Fruit fly (Drosophila melanogaster) whole organism, pupa: Measurements from ENCODE around the gene Hexo2.

Experiments
- CG10348 ChIP-seq: fragments of 200-800 bp; sonication (Bioruptor generic); IDR thresholded peaks from 2 replicates; pipeline ENCODE4 v1.3.6; 2022; ENCODE audit warnings: missing biosample characterization, missing genetic modification characterization
- CG12605 ChIP-seq: fragments of 200-800 bp; sonication (Bioruptor generic); IDR thresholded peaks from 2 replicates; pipeline ENCODE4 v1.3.6; 2022; ENCODE audit warnings: missing biosample characterization, missing genetic modification characterization
- CG13204 ChIP-seq: fragments of 200-800 bp; sonication (Bioruptor generic); optimal IDR thresholded peaks from 2 replicates; lab custom pipeline; 2018; ENCODE audit warnings: missing biosample characterization, mild to moderate bottlenecking, missing genetic modification characterization, moderate library complexity
- CG14655 ChIP-seq: fragments of 200-800 bp; sonication (Bioruptor generic); optimal IDR thresholded peaks from 3 replicates; lab custom pipeline; 2017; ENCODE audit warnings: mild to moderate bottlenecking, missing biosample characterization, missing genetic modification reagents, missing genetic modification characterization
- CG15710 ChIP-seq: fragments of 200-800 bp; sonication (Bioruptor generic); optimal IDR thresholded peaks from 2 replicates; lab custom pipeline; 2018; ENCODE audit warnings: missing biosample characterization, mild to moderate bottlenecking, missing genetic modification characterization, moderate library complexity
- CG17806 ChIP-seq: fragments of 200-800 bp; sonication (Bioruptor generic); optimal IDR thresholded peaks from 2 replicates; lab custom pipeline; 2018; ENCODE audit warnings: missing biosample characterization, mild to moderate bottlenecking, missing genetic modification characterization, moderate library complexity
- CG32121 ChIP-seq: fragments of 200-800 bp; sonication (Bioruptor generic); IDR thresholded peaks from 2 replicates; pipeline ENCODE4 v1.3.6; 2022; ENCODE audit warnings: missing biosample characterization, missing genetic modification characterization
- CG34367 ChIP-seq: fragments of 200-800 bp; sonication (Bioruptor generic); optimal IDR thresholded peaks from 2 replicates; lab custom pipeline; 2018; ENCODE audit warnings: missing biosample characterization, mild to moderate bottlenecking, missing genetic modification characterization
- CG4496 ChIP-seq: fragments of 200-800 bp; sonication (Bioruptor generic); IDR thresholded peaks from 3 replicates; pipeline ENCODE4 v1.3.6; 2022; ENCODE audit warnings: missing biosample characterization, missing genetic modification characterization
- CG8159 ChIP-seq: fragments of 200-800 bp; sonication (Bioruptor generic); optimal IDR thresholded peaks from 3 replicates; lab custom pipeline; 2018; ENCODE audit warnings: missing biosample characterization, mild to moderate bottlenecking, missing genetic modification characterization, moderate library complexity
- CG8301 ChIP-seq: fragments of 200-800 bp; sonication (Bioruptor generic); optimal IDR thresholded peaks from 2 replicates; lab custom pipeline; 2018; ENCODE audit warnings: missing biosample characterization, mild to moderate bottlenecking, missing genetic modification characterization
- CG9948 ChIP-seq: fragments of 200-800 bp; sonication (Bioruptor generic); optimal IDR thresholded peaks from 2 replicates; lab custom pipeline; 2018; ENCODE audit warnings: missing biosample characterization, mild to moderate bottlenecking, missing genetic modification characterization, moderate library complexity
- D1 ChIP-seq: fragments of 200-800 bp; sonication (Bioruptor generic); optimal IDR thresholded peaks from 2 replicates; lab custom pipeline; 2018; ENCODE audit warnings: missing biosample characterization, mild to moderate bottlenecking, missing genetic modification characterization, moderate library complexity
- EcR ChIP-seq: fragments of 200-800 bp; sonication (Bioruptor generic); optimal IDR thresholded peaks from 3 replicates; lab custom pipeline; 2019; ENCODE audit warnings: missing biosample characterization, missing genetic modification characterization, mild to moderate bottlenecking, moderate library complexity, missing genetic modification reagents
- Ets98B ChIP-seq: fragments of 200-800 bp; sonication (Bioruptor generic); IDR thresholded peaks from 2 replicates; pipeline ENCODE4 v1.3.6; 2022; ENCODE audit warnings: missing biosample characterization, missing genetic modification characterization
- Pif1A ChIP-seq: fragments of 200-800 bp; sonication (Bioruptor generic); optimal IDR thresholded peaks from 3 replicates; lab custom pipeline; 2016; ENCODE audit warnings: missing biosample characterization, missing genetic modification characterization
- Pif1B ChIP-seq: fragments of 200-800 bp; sonication (Bioruptor generic); optimal IDR thresholded peaks from 3 replicates; lab custom pipeline; 2016; ENCODE audit warnings: missing biosample characterization, missing genetic modification characterization
- Snoo ChIP-seq: fragments of 200-800 bp; sonication (Bioruptor generic); optimal IDR thresholded peaks from 3 replicates; lab custom pipeline; 2017; ENCODE audit warnings: missing biosample characterization, mild to moderate bottlenecking, missing genetic modification characterization, inconsistent platforms
- fd96Ca ChIP-seq: fragments of 200-800 bp; sonication (Bioruptor generic); IDR thresholded peaks from 3 replicates; pipeline ENCODE4 v1.3.6; 2022; ENCODE audit warnings: missing biosample characterization, missing genetic modification characterization
- gl ChIP-seq: fragments of 200-800 bp; sonication (Bioruptor generic); optimal IDR thresholded peaks from 2 replicates; lab custom pipeline; 2018; ENCODE audit warnings: missing biosample characterization, mild to moderate bottlenecking, missing genetic modification characterization
- rn ChIP-seq: fragments of 200-800 bp; sonication (Bioruptor generic); IDR thresholded peaks from 2 replicates; pipeline ENCODE4 v1.3.6; 2022; ENCODE audit warnings: missing biosample characterization, missing genetic modification characterization

Gene Hexo2

DNA sequence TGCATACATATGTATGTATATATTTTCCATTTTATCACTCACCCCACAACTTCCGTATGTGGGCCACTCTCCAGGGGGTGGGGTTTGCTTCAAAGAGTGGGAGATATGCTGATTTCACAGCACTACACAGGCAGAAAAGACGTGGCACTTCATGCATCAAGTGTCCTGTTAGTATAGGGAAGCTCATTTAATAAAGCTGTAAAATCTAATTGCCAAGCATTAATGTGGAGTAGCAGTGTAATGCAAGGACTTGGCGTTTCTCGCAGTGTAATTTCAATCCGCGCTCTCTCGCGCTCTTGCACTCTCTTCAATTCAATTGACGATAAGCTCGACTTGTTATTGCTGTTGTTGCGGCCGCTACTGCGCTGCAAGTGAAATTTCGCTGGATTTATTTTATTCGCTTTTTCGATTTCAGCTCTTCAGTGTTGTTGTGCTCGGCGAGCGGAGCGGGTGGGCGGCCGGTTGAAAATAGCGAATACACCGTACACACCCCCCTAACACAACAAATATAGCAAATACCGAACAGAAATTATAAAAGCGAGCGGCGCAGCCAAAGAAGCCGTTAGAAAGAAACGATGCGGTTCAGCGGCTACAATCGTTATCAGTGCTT is at the start of gene Hexo2:
Gene Hexo2 (plus strand): TSS at position 419 of the 610 bp plus-strand sequence.
- TF ChIP-seq D1 (tag; lab: Kevin White, UChicago) (peak; percentile 54), CG13204 (GFP tag; lab: Kevin White, UChicago) (peak; percentile 82), CG34367 (tag; lab: Kevin White, UChicago) (peak; percentile 94), gl (tag; lab: Kevin White, UChicago) (peak; percentile 89), Pif1A (GFP tag; lab: Kevin White, UChicago) (peak; percentile 97), Snoo (tag; lab: Kevin White, UChicago) (peak; percentile 99), CG4496 (peak; percentile 99), CG15710 (tag; lab: Kevin White, UChicago) (peak; percentile 93), CG17806 (tag; lab: Kevin White, UChicago) (peak; percentile 93), CG32121 (GFP tag; lab: Robert Waterston, UW) (peak; percentile 98), CG8159 (peak; percentile 91), CG12605 (GFP tag; lab: Robert Waterston, UW) (peak; percentile 97), CG14655 (GFP tag; lab: Kevin White, UChicago) (peak; percentile 96), EcR (GFP tag; lab: Kevin White, UChicago) (peak; percentile 17), rn (GFP tag; lab: Robert Waterston, UW) (peak; percentile 98), CG8301 (peak; percentile 96), CG10348 (GFP tag; lab: Robert Waterston, UW) (peak; percentile 94), Pif1B (GFP tag; lab: Kevin White, UChicago) (peak; percentile 94), Ets98B (GFP tag; lab: Robert Waterston, UW) (peak; percentile 99), CG9948 (peak; percentile 91), fd96Ca (GFP tag; lab: Robert Waterston, UW) (peak; percentile 99)

DNA sequence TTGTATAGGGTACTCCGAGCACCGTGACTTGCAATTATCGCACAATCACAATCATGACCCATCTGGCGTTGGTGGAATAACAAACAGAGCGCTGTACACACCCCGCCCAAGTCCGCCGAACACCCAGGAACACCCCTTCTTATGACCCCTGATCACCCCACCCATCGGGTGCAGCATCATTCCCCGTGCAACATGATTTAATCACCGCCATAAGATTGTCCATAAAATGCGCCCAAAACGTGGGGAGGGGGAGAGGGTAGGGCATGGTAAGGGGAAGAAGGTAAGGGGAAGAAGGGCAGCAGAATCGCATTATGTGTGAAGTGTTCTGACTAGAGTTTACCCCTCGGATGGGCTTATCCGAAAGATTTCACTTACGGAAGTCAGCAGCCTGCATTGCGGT is 49.1 kb upstream of the Hexo2 start:
- TF ChIP-seq CG9948 (no peak), CG14655 (GFP tag; lab: Kevin White, UChicago) (no peak), rn (GFP tag; lab: Robert Waterston, UW) (no peak), D1 (tag; lab: Kevin White, UChicago) (no peak), CG32121 (GFP tag; lab: Robert Waterston, UW) (no peak), CG10348 (GFP tag; lab: Robert Waterston, UW) (no peak), CG4496 (no peak), CG17806 (tag; lab: Kevin White, UChicago) (no peak), EcR (GFP tag; lab: Kevin White, UChicago) (no peak), fd96Ca (GFP tag; lab: Robert Waterston, UW) (no peak), CG8301 (no peak), CG8159 (no peak), CG34367 (tag; lab: Kevin White, UChicago) (no peak)

DNA sequence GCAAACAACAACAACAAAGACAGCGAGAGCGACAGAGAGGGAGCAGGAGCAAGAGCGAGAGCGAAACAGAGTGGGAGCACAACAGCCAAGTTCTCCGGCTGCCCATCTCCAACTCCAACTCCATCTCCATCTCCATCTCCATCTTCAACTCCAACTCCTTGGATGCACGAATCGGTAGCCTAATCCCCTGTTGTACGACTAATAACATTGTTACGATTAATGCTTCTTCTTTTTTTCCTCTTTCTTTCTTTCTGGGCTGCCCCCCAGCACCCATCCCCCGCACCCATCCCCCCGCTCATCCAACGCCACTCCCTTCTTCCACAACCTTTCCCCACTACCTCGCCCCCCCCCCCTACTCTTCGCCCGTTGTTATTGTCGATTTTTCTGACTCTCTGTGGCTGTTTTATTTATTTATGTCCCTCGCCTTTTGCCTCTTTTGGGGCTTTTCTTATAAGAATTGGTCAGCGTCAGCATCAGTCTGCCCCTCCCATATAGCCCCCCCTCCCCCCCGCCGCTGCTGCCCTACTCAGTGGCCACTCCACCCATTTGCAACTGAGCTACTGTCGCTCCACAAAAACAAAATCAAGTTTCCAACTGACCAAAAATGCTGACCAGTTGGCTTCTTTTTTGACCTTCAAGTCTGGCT is 48.2 kb upstream of the Hexo2 start:
- TF ChIP-seq CG34367 (tag; lab: Kevin White, UChicago), result no peak
- TF ChIP-seq gl (tag; lab: Kevin White, UChicago), result no peak
- TF ChIP-seq CG14655 (GFP tag; lab: Kevin White, UChicago), result no peak
- no peak for TF ChIP-seq CG8159
- no peak for TF ChIP-seq CG10348 (GFP tag; lab: Robert Waterston, UW)
- no peak for TF ChIP-seq CG32121 (GFP tag; lab: Robert Waterston, UW)
- no peak for TF ChIP-seq Pif1B (GFP tag; lab: Kevin White, UChicago)

DNA sequence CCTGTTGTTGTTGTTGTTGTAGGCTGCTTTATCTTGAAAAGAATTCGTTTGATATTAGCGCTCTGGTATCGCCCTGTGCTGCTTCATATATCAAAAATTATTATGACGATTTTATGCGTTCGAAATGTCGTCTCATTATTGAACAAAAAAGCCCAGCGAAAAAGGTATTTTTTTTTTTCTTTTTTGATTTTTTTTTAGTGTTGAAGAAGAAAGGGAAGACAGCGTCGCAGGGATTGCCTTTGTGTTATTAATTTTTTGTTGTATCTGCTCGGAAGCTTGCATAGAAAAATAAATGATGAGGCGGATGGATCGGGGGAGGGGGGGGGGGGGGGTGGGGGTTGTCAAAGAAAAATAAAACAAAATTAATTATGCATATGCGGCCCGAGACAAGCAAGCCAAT is 47.2 kb upstream of the Hexo2 start:
- TF ChIP-seq Pif1A (GFP tag; lab: Kevin White, UChicago) (no peak), CG9948 (no peak), gl (tag; lab: Kevin White, UChicago) (no peak), CG32121 (GFP tag; lab: Robert Waterston, UW) (no peak), Pif1B (GFP tag; lab: Kevin White, UChicago) (no peak), CG34367 (tag; lab: Kevin White, UChicago) (no peak), rn (GFP tag; lab: Robert Waterston, UW) (no peak), CG8159 (no peak), CG8301 (no peak), CG10348 (GFP tag; lab: Robert Waterston, UW) (no peak), D1 (tag; lab: Kevin White, UChicago) (no peak), CG15710 (tag; lab: Kevin White, UChicago) (no peak), CG13204 (GFP tag; lab: Kevin White, UChicago) (no peak), EcR (GFP tag; lab: Kevin White, UChicago) (no peak)

DNA sequence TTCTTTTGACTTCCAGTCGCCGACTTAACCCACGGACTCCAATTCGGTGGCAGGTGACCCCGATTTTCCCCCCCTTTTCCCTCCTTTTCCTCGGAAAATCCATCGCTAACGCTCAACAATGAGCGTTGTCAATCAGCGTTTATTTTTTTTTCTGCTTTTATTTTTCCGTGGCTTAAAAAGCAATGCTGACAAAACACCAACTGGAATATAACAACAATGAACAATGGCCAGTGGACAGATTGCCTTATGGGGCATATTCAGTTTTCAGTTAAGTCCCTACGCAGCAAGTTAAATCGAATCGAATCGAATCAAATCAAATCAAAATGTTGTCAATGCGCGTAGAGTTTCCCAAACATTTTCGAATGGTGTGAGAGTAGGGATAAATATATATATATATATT is 45.7 kb upstream of the Hexo2 start:
- no peak for TF ChIP-seq Ets98B (GFP tag; lab: Robert Waterston, UW)
- no peak for TF ChIP-seq Pif1B (GFP tag; lab: Kevin White, UChicago)
- no peak for TF ChIP-seq Snoo (tag; lab: Kevin White, UChicago)
- TF ChIP-seq rn (GFP tag; lab: Robert Waterston, UW), result no peak
- TF ChIP-seq CG4496, result no peak
- TF ChIP-seq CG9948, result no peak
- TF ChIP-seq Pif1A (GFP tag; lab: Kevin White, UChicago), result no peak
- no peak for TF ChIP-seq CG17806 (tag; lab: Kevin White, UChicago)
- no peak for TF ChIP-seq CG14655 (GFP tag; lab: Kevin White, UChicago)
- TF ChIP-seq CG15710 (tag; lab: Kevin White, UChicago), result no peak
- no peak for TF ChIP-seq CG8159
- no peak for TF ChIP-seq CG32121 (GFP tag; lab: Robert Waterston, UW)
- no peak for TF ChIP-seq CG8301
